Worm (Caenorhabditis elegans) whole organism, young adult: ENCODE measurements around the gene arf-5.
A peak's percentile ranks its signal among the peaks of the same experiment; 100 is the strongest.

ENCODE experiments used
- C06A6.2 ChIP-seq: fragments of 200-800 bp; sonication (Bioruptor generic); conservative IDR thresholded peaks from 2 replicates; pipeline ENCODE4 v1.3.6; 2022; ENCODE audit warnings: missing genetic modification characterization, missing compliant biosample characterization
- F10E7.11 ChIP-seq: sonication (generic microtip); optimal IDR thresholded peaks from 2 replicates; lab custom pipeline; 2017; ENCODE audit warnings: mild to moderate bottlenecking, missing genetic modification characterization, moderate library complexity, missing compliant biosample characterization
- F33H1.4 ChIP-seq: fragments of 200-800 bp; sonication (Bioruptor generic); IDR thresholded peaks from 2 replicates; pipeline ENCODE4 v1.3.6; 2022; ENCODE audit warnings: missing genetic modification reagents, missing genetic modification characterization, missing compliant biosample characterization
- F39B2.1 ChIP-seq: fragments of 200-800 bp; sonication (Bioruptor generic); IDR thresholded peaks from 2 replicates; pipeline ENCODE4 v1.3.6; 2022; ENCODE audit warnings: missing genetic modification reagents, missing genetic modification characterization, missing compliant biosample characterization
- F57C9.4 ChIP-seq: sonication (generic microtip); optimal IDR thresholded peaks from 2 replicates; lab custom pipeline; 2017; ENCODE audit warnings: mild to moderate bottlenecking, missing genetic modification characterization, missing compliant biosample characterization
- T07F8.4 ChIP-seq: sonication (generic microtip); optimal IDR thresholded peaks from 2 replicates; lab custom pipeline; 2016; ENCODE audit warnings: mild to moderate bottlenecking, missing genetic modification characterization, moderate library complexity, missing compliant biosample characterization
- T26A5.8 ChIP-seq: sonication (generic microtip); optimal IDR thresholded peaks from 2 replicates; lab custom pipeline; 2016; ENCODE audit warnings: missing genetic modification characterization, missing compliant biosample characterization
- Y53F4B.3 ChIP-seq: fragments of 200-800 bp; sonication (Bioruptor generic); IDR thresholded peaks from 2 replicates; pipeline ENCODE4 v1.3.6; 2022; ENCODE audit warnings: missing genetic modification reagents, missing genetic modification characterization, missing compliant biosample characterization
- aptf-2 ChIP-seq: fragments of 200-800 bp; sonication (Bioruptor generic); conservative IDR thresholded peaks from 2 replicates; pipeline ENCODE4 v1.3.6; 2022; ENCODE audit warnings: missing genetic modification reagents, missing genetic modification characterization, missing compliant biosample characterization
- athp-1 ChIP-seq: sonication (generic microtip); optimal IDR thresholded peaks from 2 replicates; lab custom pipeline; 2017; ENCODE audit warnings: mild to moderate bottlenecking, missing genetic modification characterization, missing compliant biosample characterization
- attf-6 ChIP-seq: fragments of 200-800 bp; sonication (Bioruptor generic); IDR thresholded peaks from 2 replicates; pipeline ENCODE4 v1.3.6; 2022; ENCODE audit warnings: missing genetic modification reagents, missing genetic modification characterization, missing compliant biosample characterization
- ceh-27 ChIP-seq: fragments of 200-800 bp; sonication (Bioruptor generic); optimal IDR thresholded peaks from 2 replicates; lab custom pipeline; 2018; ENCODE audit warnings: mild to moderate bottlenecking, missing genetic modification characterization, moderate library complexity, missing compliant biosample characterization
- dpff-1 ChIP-seq: sonication (generic microtip); optimal IDR thresholded peaks from 2 replicates; lab custom pipeline; 2017; ENCODE audit warnings: mild to moderate bottlenecking, missing genetic modification characterization, missing compliant biosample characterization
- efl-1 ChIP-seq: fragments of 150-350 bp; optimal IDR thresholded peaks from 2 replicates; lab custom pipeline; 2014; ENCODE audit warnings: missing biosample characterization, missing genetic modification reagents, missing genetic modification characterization
- hlh-12 ChIP-seq: sonication (generic microtip); optimal IDR thresholded peaks from 2 replicates; lab custom pipeline; 2016; ENCODE audit warnings: missing genetic modification characterization, missing compliant biosample characterization
- hmg-1.2 ChIP-seq: fragments of 200-800 bp; sonication (Bioruptor generic); IDR thresholded peaks from 2 replicates; pipeline ENCODE4 v1.3.6; 2022; ENCODE audit warnings: missing genetic modification reagents, missing genetic modification characterization, missing compliant biosample characterization
- lag-1 ChIP-seq: fragments of 200-800 bp; sonication (Bioruptor generic); IDR thresholded peaks from 2 replicates; pipeline ENCODE4 v1.3.6; 2022; ENCODE audit warnings: missing genetic modification reagents, missing genetic modification characterization, missing compliant biosample characterization
- let-607 ChIP-seq, 2 experiments: fragments of 200-800 bp in 1 of 2; sonication (Bioruptor generic) in 1 of 2; sonication (generic microtip) in 1 of 2; optimal IDR thresholded peaks; 2 replicates each; lab custom pipeline; 2016 to 2018; ENCODE audit warnings: mild to moderate bottlenecking in 2 of 2, missing compliant biosample characterization in 2 of 2, missing genetic modification characterization in 2 of 2, moderate library complexity in 2 of 2, missing genotype in 1 of 2
- lin-26 ChIP-seq: fragments of 200-800 bp; sonication (Bioruptor generic); IDR thresholded peaks from 2 replicates; pipeline ENCODE4 v1.3.6; 2022; ENCODE audit warnings: missing genetic modification reagents, missing genetic modification characterization, missing compliant biosample characterization
- lin-40 ChIP-seq: sonication (generic microtip); optimal IDR thresholded peaks from 2 replicates; lab custom pipeline; 2016; ENCODE audit warnings: missing genetic modification characterization, mild to moderate bottlenecking, missing compliant biosample characterization, missing genotype, missing genetic modification reagents
- mcd-1 ChIP-seq: fragments of 200-800 bp; sonication (Bioruptor generic); IDR thresholded peaks from 2 replicates; pipeline ENCODE4 v1.3.6; 2022; ENCODE audit warnings: missing genetic modification reagents, missing genetic modification characterization, missing compliant biosample characterization
- mxl-1 ChIP-seq: sonication (generic microtip); optimal IDR thresholded peaks from 2 replicates; lab custom pipeline; 2016; ENCODE audit warnings: missing genetic modification characterization, missing compliant biosample characterization
- nfya-2 ChIP-seq: fragments of 200-800 bp; sonication (Bioruptor generic); IDR thresholded peaks from 2 replicates; pipeline ENCODE4 v1.3.6; 2022; ENCODE audit warnings: missing genetic modification reagents, missing genetic modification characterization, missing compliant biosample characterization
- nhr-120 ChIP-seq: fragments of 200-800 bp; sonication (Bioruptor generic); IDR thresholded peaks from 2 replicates; pipeline ENCODE4 v1.3.6; 2022; ENCODE audit warnings: missing genetic modification characterization, missing compliant biosample characterization
- nhr-80 ChIP-seq: sonication (generic microtip); optimal IDR thresholded peaks from 2 replicates; lab custom pipeline; 2016; ENCODE audit warnings: missing genetic modification characterization, missing compliant biosample characterization
- nhr-90 ChIP-seq: sonication (generic microtip); optimal IDR thresholded peaks from 2 replicates; lab custom pipeline; 2016; ENCODE audit warnings: missing genotype, mild to moderate bottlenecking, missing genetic modification characterization, missing compliant biosample characterization
- rec-8 ChIP-seq, 2 experiments: sonication (generic microtip); optimal IDR thresholded peaks; 2 replicates each; lab custom pipeline; 2016; ENCODE audit warnings: mild to moderate bottlenecking in 2 of 2, missing genetic modification characterization in 2 of 2, missing genetic modification reagents in 2 of 2, missing genotype in 2 of 2, missing biosample characterization in 1 of 2, missing compliant biosample characterization in 1 of 2, moderate library complexity in 1 of 2
- sea-2 ChIP-seq: fragments of 200-800 bp; sonication (Bioruptor generic); IDR thresholded peaks from 2 replicates; pipeline ENCODE4 v1.3.6; 2022; ENCODE audit warnings: missing genetic modification characterization, missing compliant biosample characterization
- snpc-3.4 ChIP-seq: sonication (generic microtip); optimal IDR thresholded peaks from 2 replicates; lab custom pipeline; 2017; ENCODE audit warnings: missing genetic modification characterization, mild to moderate bottlenecking, missing compliant biosample characterization, antibody characterized with exemption, moderate library complexity, missing genotype, missing genetic modification reagents
- snpc-4 ChIP-seq, 5 experiments: fragments of 150-350 bp in 1 of 5; sonication (generic microtip) in 4 of 5; optimal IDR thresholded peaks; 2 replicates each; lab custom pipeline; 2014 to 2018; ENCODE audit warnings: missing genetic modification characterization in 5 of 5, missing biosample characterization in 3 of 5, antibody characterized with exemption in 2 of 5, mild to moderate bottlenecking in 2 of 5, missing compliant biosample characterization in 2 of 5, missing genotype in 2 of 5, moderate library complexity in 2 of 5, missing genetic modification reagents in 1 of 5
- tbx-9 ChIP-seq: sonication (generic microtip); optimal IDR thresholded peaks from 2 replicates; lab custom pipeline; 2016; ENCODE audit warnings: borderline replicate concordance, missing genetic modification characterization, inconsistent platforms, missing compliant biosample characterization
- unc-130 ChIP-seq: sonication (generic microtip); optimal IDR thresholded peaks from 2 replicates; lab custom pipeline; 2016; ENCODE audit warnings: missing genetic modification reagents, missing genetic modification characterization, missing compliant biosample characterization
- xnd-1 ChIP-seq: sonication (generic microtip); optimal IDR thresholded peaks from 2 replicates; lab custom pipeline; 2016; ENCODE audit warnings: missing genotype, missing genetic modification reagents, missing genetic modification characterization, missing compliant biosample characterization
- zim-3 ChIP-seq: sonication (generic microtip); optimal IDR thresholded peaks from 2 replicates; lab custom pipeline; 2017; ENCODE audit warnings: mild to moderate bottlenecking, missing genetic modification characterization, moderate library complexity, missing compliant biosample characterization
- ztf-18 ChIP-seq: sonication (generic microtip); optimal IDR thresholded peaks from 2 replicates; lab custom pipeline; 2016; ENCODE audit warnings: missing genotype, mild to moderate bottlenecking, missing genetic modification characterization, missing compliant biosample characterization

Gene arf-5

DNA sequence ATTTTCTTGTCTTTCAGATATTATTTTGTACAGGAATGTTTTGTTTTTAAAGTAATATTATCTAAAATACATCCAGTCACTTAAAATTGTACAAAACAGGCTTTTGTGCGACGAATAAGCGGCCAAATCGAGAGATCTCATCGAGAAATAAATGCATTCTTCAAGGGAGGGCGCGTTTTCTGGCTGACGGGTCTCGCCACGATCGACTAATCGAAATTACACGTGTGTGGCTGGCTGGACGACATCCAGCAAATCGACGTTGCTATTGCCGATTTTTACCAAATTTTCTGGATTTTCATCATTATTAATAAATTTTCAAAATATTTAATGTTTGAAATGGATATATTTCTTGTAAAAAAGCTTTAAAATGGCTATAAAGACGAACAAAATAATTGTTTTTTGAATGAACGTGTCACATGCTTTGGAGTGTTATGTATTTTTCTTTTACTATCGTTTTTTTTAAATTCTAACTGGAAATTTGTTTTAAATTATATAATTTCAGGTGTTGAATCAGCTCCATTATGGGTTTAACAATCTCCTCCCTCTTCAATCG, at the start of gene arf-5:
Gene arf-5, plus strand, starts transcription at position 503 of the 553 bp plus-strand sequence.
- TF ChIP-seq let-607 (tag; optimal IDR thresholded peaks at IDR 0.05; lab: Kevin White, UChicago) (peak; percentile 70 to 88), ceh-27 (GFP tag; lab: Kevin White, UChicago) (peak; percentile 13), mxl-1 (no peak), lin-26 (GFP tag; lab: Robert Waterston, UW) (no peak), nhr-80 (tag; lab: Kevin White, UChicago) (peak; percentile 2), efl-1 (GFP tag; lab: Kevin White, UChicago) (peak; percentile 11), lag-1 (GFP tag; lab: Robert Waterston, UW) (no peak), Y53F4B.3 (GFP tag; lab: Robert Waterston, UW) (no peak), F33H1.4 (GFP tag; lab: Robert Waterston, UW) (peak; percentile 73)

DNA sequence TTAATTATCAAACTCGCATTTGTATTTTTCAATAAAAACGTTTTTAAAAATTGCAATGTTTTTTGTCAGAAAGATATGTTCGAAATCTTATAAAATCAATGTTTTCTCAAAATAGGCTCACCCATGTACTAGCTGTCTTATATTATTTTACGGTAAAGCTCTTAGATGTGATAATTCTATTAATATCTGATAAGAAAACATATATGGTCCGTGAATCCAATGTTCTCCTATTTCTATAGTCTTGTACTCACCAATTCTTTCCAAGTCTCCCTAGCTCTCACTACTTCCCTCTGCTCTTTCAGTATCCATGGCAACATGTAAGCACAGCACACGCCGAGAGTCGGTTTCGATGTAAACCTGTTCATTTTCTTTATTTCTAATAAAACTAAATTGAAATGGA, 48.6 kb upstream of the arf-5 start, which contains the start of gene bbs-2:
Gene bbs-2, plus strand, starts transcription at position 301 of the 400 bp plus-strand sequence.
- no peak for TF ChIP-seq F39B2.1
- no peak for TF ChIP-seq let-607 (tag; optimal IDR thresholded peaks at IDR 0.05; lab: Kevin White, UChicago)
- no peak for TF ChIP-seq xnd-1 (tag; lab: Kevin White, UChicago)
- TF ChIP-seq hmg-1.2 (GFP tag; lab: Robert Waterston, UW) = no peak
- TF ChIP-seq zim-3 (tag; lab: Kevin White, UChicago) = no peak
- no peak for TF ChIP-seq sea-2 (GFP tag; lab: Robert Waterston, UW)
- no peak for TF ChIP-seq unc-130 (GFP tag; lab: Kevin White, UChicago)
- no peak for TF ChIP-seq nhr-90 (tag; lab: Kevin White, UChicago)
- TF ChIP-seq T07F8.4 = no peak
- no peak for TF ChIP-seq snpc-4 (GFP tag; optimal IDR thresholded peaks at IDR 0.05; lab: Kevin White, UChicago)
- TF ChIP-seq snpc-4 (tag; optimal IDR thresholded peaks at IDR 0.05; lab: Kevin White, UChicago) = no peak
- no peak for TF ChIP-seq hlh-12 (tag; lab: Kevin White, UChicago)
- TF ChIP-seq mcd-1 (GFP tag; lab: Robert Waterston, UW) = no peak
- no peak for TF ChIP-seq lin-40
- no peak for TF ChIP-seq rec-8 (tag; optimal IDR thresholded peaks at IDR 0.05; lab: Kevin White, UChicago)
- TF ChIP-seq dpff-1 (tag; lab: Kevin White, UChicago) = no peak
- no peak for TF ChIP-seq tbx-9 (tag; lab: Kevin White, UChicago)
- TF ChIP-seq aptf-2 (GFP tag; lab: Robert Waterston, UW) = no peak
- no peak for TF ChIP-seq C06A6.2 (GFP tag; lab: Robert Waterston, UW)
- no peak for TF ChIP-seq nhr-120

DNA sequence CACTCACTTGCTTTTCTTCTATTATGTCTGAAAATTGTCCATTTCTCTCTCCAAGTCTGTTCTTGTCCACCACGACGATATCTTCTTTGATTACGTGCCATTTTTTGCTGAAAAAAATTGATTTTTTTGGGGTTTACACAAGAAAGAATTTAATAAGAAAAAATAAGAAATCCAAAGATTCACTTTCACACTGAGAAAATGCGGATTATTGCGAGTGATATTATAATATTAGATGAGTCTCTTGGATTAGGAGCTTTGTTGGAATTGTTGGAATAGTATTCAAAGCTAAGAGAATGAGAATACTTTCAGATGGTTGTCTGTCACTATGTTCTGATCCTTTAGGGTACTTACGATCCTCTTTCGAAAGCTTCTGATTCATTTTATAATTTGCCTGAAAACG, 43.5 kb upstream of the arf-5 start, which contains the start of gene F20D12.7:
Gene F20D12.7, minus strand, starts transcription at position 101 of the 400 bp plus-strand sequence.
- TF ChIP-seq ztf-18 (no peak), athp-1 (no peak), nfya-2 (GFP tag; lab: Robert Waterston, UW) (no peak), F57C9.4 (no peak), attf-6 (GFP tag; lab: Robert Waterston, UW) (no peak), F10E7.11 (tag; lab: Kevin White, UChicago) (no peak), T26A5.8 (no peak), snpc-3.4 (tag; lab: Kevin White, UChicago) (no peak), zim-3 (tag; lab: Kevin White, UChicago) (no peak)
